Worm (Caenorhabditis elegans) whole organism, L4/young adult: ENCODE data around the gene W09C2.8.

Experiments used
- dao-5 ChIP-seq: sonication (generic microtip); optimal IDR thresholded peaks from 2 replicates; lab custom pipeline; 2016; ENCODE audit warnings: missing genotype, missing genetic modification characterization, moderate library complexity, missing compliant biosample characterization
- him-1 ChIP-seq: sonication (generic microtip); optimal IDR thresholded peaks from 2 replicates; lab custom pipeline; 2016; ENCODE audit warnings: missing genotype, missing genetic modification reagents, missing genetic modification characterization, missing compliant biosample characterization

DNA sequence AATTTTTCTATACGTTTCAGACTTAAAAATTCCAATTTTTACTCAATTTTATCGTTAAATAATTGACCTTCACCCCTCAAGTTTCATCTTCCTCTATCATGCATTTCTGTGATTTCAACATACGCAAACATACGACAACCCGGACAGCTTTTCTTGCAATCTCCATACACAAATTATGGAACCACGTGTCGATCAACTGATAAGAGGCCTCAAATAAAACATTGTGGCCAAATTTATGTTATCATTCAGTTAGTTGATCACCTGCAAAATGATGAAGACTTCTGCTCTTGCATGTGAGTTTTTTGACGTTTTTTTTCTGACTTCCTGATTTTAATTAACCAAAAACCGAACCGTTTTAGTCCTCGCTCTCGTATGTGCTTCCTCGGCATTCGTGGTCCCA lies 30.7 kb downstream of the W09C2.8 start, which contains the start of gene spp-18:
- TF ChIP-seq him-1 (tag; lab: Kevin White, UChicago) (no peak), dao-5 (tag; lab: Kevin White, UChicago) (no peak)
